Worm (Caenorhabditis elegans) whole organism, dauer: ENCODE data around the gene C10C5.3.

ENCODE experiments used
- unc-62 ChIP-seq: sonication (generic microtip); optimal IDR thresholded peaks from 2 replicates; lab custom pipeline; 2017; ENCODE audit warnings: missing biosample characterization, missing genetic modification reagents, missing genetic modification characterization

C10C5.3 gene

DNA sequence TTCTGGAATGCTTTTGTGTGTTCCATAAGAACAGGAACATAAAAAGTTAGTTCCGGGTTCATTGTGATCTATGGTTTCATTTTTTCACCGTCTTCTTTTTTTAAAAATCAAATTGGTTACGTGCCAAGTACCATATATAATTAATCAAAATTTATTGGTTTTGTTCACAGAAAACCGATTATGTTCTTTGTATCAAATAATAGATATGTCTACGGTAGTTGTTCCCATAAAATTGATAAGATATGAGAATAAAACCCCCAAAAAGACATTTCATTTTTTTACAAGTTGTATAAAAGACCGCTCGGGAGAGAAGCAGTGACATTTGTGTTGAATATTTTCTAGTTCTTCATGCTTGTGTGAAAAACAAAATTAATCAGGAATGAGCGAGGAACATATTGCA is 6.5 kb downstream of the C10C5.3 start, which contains the start of gene C10C5.5:
Gene C10C5.5 (plus strand): TSS at position 301 of the 400 bp plus-strand sequence.
- TF ChIP-seq unc-62 (GFP tag; lab: Kevin White, UChicago), result no peak

DNA sequence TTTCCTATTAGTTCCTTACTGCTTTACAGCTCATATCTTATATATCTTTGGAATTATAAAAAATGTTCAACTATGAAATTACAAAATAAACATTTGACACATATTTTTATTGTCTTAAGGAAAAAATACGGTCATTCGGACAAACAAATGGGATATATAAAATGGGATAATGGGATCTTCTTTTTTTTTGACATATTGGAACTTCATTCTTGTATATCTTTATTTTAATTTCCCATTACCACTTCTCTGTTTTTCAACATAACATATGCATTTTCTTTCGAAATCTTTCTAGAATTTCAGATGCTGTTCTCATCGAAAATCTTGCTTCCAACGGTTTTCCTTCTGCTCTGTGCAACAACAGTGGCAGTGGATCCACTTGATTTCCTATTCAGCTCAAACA is 10.2 kb downstream of the C10C5.3 start, which contains the start of gene C10C5.7:
Gene C10C5.7 (plus strand): TSS at position 301 of the 400 bp plus-strand sequence.
- TF ChIP-seq unc-62 (GFP tag; lab: Kevin White, UChicago), result no peak

DNA sequence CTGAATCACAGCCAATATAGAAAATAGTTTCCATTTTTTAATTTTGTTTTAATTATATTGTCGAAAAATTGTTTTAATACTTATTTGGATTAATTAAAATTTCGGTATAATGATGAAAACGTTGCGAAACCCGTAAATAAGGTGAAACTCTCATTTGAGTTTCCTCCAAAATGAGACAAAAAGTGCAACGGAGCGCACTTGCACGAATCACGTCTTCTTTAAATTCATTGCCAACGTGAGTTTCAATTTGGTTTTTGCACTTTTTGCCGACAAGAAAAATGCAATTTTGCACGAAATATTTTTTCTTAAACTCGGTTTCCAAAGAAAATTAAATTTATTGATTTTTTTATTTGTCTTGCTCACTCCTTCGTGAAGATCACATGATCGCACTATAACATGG is 11.4 kb downstream of the C10C5.3 start, which contains the start of gene daf-15:
Gene daf-15 (plus strand): TSS at position 171 of the 400 bp plus-strand sequence.
- no peak for TF ChIP-seq unc-62 (GFP tag; lab: Kevin White, UChicago)

DNA sequence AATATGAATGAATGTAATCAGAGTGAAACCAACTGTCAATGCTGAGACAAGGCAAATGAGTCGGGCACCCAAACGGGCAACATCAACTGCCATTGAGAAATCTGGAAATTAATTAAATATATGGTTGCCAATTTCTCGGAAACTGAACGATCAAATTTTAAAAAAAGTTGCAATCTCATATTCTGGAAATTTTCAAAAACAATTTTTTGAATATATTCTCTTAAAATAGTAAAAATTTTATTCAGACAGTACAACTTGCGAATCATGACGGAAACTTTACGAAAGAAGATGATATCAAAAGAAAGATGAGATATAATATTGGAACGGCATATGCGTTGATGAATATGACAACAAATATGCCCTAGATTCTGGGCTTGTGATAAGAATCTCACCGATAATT is 21.5 kb downstream of the C10C5.3 start, which contains the start of gene col-121:
Gene col-121 (minus strand): TSS at position 101 of the 400 bp plus-strand sequence.
- TF ChIP-seq unc-62 (GFP tag; lab: Kevin White, UChicago), result no peak

DNA sequence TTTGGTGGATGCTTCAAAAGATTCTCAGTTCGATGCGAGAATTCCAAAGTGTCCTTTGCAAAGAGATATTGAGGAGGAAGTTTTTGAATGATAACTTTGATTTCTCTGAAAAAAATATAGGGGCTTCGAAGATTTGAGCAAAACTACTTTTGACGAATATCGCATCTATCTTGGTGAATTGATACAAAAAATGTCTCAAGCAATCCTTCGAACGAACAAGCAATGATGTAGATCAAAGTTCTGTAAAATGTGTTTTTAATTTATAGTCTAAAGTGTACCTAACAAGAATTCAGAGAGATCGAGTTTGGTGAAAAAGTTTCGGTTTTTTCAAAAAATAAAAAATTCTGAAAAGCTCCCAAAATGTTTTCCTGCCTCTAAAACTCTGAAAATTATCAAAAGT is 22.6 kb downstream of the C10C5.3 start, which contains the start of gene F56D5.3:
Gene F56D5.3 (plus strand): TSS at position 301 of the 400 bp plus-strand sequence.
- TF ChIP-seq unc-62 (GFP tag; lab: Kevin White, UChicago), result no peak

DNA sequence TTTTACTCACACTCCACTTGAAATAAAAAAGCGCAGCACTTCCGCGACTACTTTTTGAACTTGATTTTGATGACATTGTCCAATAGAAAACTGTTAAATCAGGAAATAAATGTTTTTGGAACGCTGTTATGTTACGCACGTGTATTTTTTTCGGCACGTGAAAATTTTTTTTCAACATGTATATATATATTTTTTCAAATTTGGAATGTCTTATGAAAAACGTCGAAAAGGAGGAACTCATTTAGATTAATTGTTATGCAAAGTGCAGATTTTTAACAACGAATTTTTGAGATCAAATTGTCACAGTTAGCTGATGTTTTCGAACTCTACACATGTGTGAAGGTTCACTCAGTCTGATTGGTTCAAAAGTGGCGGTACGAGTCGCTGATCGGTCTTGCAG is 23.9 kb downstream of the C10C5.3 start, which contains the start of gene F56D5.2:
Gene F56D5.2 (minus strand): TSS at position 101 of the 400 bp plus-strand sequence.
- TF ChIP-seq unc-62 (GFP tag; lab: Kevin White, UChicago), result no peak

DNA sequence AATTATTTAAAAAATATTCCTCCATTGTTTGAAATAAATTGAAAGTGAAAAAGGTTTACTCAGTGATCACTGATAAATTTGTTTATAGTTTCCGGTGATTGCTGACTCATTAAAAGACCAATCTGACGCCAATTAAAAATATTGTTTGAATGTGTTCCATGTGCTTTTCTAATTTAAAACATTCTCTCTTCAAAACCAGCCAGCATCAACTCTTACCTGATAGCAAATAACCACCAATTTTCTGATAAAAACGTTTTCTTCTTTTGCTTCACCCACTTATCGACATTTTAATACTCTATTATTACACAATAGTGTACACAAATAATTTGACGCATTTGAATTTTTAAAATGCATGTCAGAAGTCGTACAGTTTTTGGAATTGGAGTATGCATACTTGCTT is 27.1 kb downstream of the C10C5.3 start, which contains the start of gene F56D5.6:
Gene F56D5.6 (plus strand): TSS at position 208 of the 400 bp plus-strand sequence.
- no peak for TF ChIP-seq unc-62 (GFP tag; lab: Kevin White, UChicago)

DNA sequence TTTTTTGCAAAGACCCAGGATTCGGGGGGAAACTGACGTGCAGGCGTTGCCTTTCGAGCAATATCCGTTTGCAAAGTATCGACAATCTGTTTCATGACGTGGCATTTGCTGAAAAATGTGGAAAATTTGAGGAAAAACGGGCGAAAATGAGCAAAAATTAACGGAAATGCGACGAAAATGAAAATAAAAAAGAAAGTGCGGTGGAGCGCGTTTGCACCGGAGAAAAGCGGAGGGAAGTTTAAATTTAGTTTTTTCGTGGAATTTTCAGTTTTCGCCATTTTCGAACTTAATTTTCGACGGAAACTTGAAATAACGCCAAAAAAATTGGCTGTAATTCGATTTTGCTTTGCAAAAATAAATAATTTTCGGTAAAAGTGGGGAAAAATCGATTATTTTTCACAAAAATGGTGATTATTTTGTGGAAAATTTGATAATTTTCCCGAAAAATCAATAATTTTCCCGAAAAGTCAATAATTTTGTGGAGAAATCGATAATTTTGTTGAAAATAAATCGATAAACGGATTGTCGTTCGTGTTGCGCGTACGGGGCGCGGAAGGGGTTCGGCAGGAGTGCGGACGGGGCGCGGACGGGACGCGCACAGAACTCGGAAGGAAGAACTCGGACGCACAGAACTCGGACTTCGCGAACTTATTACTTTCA is 29.3 kb downstream of the C10C5.3 start:
- no peak for TF ChIP-seq unc-62 (GFP tag; lab: Kevin White, UChicago)

DNA sequence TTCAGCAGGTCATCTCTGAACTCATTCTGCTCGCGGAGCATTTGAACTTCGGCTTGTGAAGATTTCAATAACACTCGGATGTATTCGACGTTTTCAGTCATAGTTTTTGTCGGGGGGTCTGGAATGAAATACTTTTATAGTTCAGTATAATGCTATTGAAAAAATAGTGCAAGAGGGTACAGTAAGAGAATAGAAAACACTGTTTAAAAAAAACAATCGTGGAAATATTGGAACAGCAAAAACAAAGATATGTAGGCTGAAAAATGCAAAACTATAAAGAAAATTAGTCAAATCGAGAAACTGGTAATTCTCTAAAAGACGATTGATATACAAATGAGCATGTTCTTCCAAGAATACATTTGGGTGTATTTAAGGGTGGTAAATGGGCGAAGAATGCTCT is 33.4 kb downstream of the C10C5.3 start, which contains the start of gene F56D5.5:
Gene F56D5.5 (minus strand): TSS at position 101 of the 400 bp plus-strand sequence.
- TF ChIP-seq unc-62 (GFP tag; lab: Kevin White, UChicago), result no peak

DNA sequence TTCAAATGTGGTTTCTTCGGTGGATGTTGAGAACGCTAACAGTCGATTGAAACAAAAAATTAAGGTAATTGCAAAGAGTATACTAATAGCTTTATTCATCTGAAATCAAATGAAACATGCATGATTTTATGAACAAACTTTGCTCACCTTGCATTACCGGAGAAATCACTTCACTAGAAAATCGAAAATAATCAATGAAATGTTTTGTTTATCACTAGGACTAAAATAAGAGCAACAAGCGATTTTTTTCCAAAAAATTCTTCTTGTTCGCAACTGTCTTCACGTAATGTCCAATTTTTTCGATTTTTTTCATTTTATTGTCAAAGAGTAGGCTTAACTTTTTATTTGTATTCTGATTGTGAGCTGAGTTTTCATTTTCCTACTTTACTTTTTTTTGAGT is 47.8 kb downstream of the C10C5.3 start, which contains the start of gene F56D5.9:
Gene F56D5.9 (minus strand): TSS at position 101 of the 400 bp plus-strand sequence.
- no peak for TF ChIP-seq unc-62 (GFP tag; lab: Kevin White, UChicago)

DNA sequence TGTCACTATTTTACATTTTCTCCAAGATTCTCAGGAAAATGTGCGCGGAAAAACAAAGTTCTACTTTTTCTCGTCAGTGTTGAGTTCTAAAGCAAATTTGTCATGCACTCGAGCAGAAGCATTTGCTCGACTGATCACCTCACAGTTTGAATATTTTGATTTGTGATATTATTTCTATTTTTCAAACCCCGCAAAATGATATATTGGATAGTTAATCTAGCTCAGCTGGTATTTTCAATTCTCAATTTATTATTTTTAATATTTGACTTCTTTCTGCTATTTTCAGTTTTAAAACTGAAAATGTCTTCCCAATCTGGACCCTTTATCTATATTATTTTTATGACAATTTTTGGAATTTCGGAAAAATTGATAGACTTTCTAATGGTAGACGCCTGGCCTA is 48.5 kb downstream of the C10C5.3 start, which contains the start of gene srxa-2:
Gene srxa-2 (plus strand): TSS at position 301 of the 400 bp plus-strand sequence.
- TF ChIP-seq unc-62 (GFP tag; lab: Kevin White, UChicago), result no peak
